Fruit fly (Drosophila melanogaster): ENCODE measurements around the gene Hmu.

Gene Hmu

dm6 chr3R:27244742-27245400 is 43.7 kb upstream of the Hmu start, which contains the start of gene CG18766 (continued):
- TF ChIP-seq CG32767 (GFP tag; IDR thresholded peaks at IDR 0.05) (peak; percentile 51), tx (GFP tag; optimal IDR thresholded peaks at IDR 0.05) (no peak), CG4617 (GFP tag; optimal IDR thresholded peaks at IDR 0.05; ENCODE audit: borderline replicate concordance) (peak; percentile 89), bigmax (GFP tag; optimal IDR thresholded peaks at IDR 0.05) (no peak), CG9817 (tag; optimal IDR thresholded peaks at IDR 0.05) (no peak), CG6689 (GFP tag; IDR thresholded peaks at IDR 0.05) (no peak), Myb (GFP tag; optimal IDR thresholded peaks at IDR 0.05) (peak; percentile 77), ERR (GFP tag; optimal IDR thresholded peaks at IDR 0.05) (peak; percentile 45), chm (GFP tag; IDR thresholded peaks at IDR 0.05) (no peak), ato (GFP tag; IDR thresholded peaks at IDR 0.05; ENCODE audit: partially characterized antibody) (peak; percentile 42; the same call in 1 of the 2 replicates), CG10209 (GFP tag; optimal IDR thresholded peaks at IDR 0.05) (no peak), H2.0 (GFP tag; IDR thresholded peaks at IDR 0.05) (no peak), CG8388 (GFP tag; optimal IDR thresholded peaks at IDR 0.05) (no peak), CG10959 (GFP tag; IDR thresholded peaks at IDR 0.05) (no peak), sisA (GFP tag; IDR thresholded peaks at IDR 0.05) (no peak), YL-1 (GFP tag; optimal IDR thresholded peaks at IDR 0.05) (peak; percentile 94), CG2889 (GFP tag; IDR thresholded peaks at IDR 0.05) (no peak), Eip74EF (GFP tag; optimal IDR thresholded peaks at IDR 0.05) (no peak), hbn (GFP tag; IDR thresholded peaks at IDR 0.05; ENCODE audit: partially characterized antibody) (no peak), CG17612 (GFP tag; IDR thresholded peaks at IDR 0.05) (no peak), CG3838 (GFP tag; optimal IDR thresholded peaks at IDR 0.05) (no peak), odd (GFP tag; optimal IDR thresholded peaks at IDR 0.05) (no peak), CG14710 (tag; optimal IDR thresholded peaks at IDR 0.05) (peak; percentile 12), sna (GFP tag; IDR thresholded peaks at IDR 0.05; ENCODE audit: partially characterized antibody) (no peak), CG6765 (GFP tag; optimal IDR thresholded peaks at IDR 0.05) (no peak), Antp (GFP tag; optimal IDR thresholded peaks at IDR 0.05) (peak; percentile 49), CG18619 (GFP tag; optimal IDR thresholded peaks at IDR 0.05) (no peak), CG10321 (GFP tag; IDR thresholded peaks at IDR 0.05) (peak; percentile 98), CG8290 (GFP tag; optimal IDR thresholded peaks at IDR 0.05) (peak; percentile 8), CG8290 (tag; optimal IDR thresholded peaks at IDR 0.05) (peak in 1 of 2 experiments; percentile 67), Gsc (GFP tag; IDR thresholded peaks at IDR 0.05) (no peak), toy (GFP tag; IDR thresholded peaks at IDR 0.05) (no peak), CG1792 (GFP tag; optimal IDR thresholded peaks at IDR 0.05) (peak; percentile 5), lbe (GFP tag; optimal IDR thresholded peaks at IDR 0.05) (no peak), HmgD (GFP tag; optimal IDR thresholded peaks at IDR 0.05) (peak; percentile 86), NK7.1 (GFP tag; optimal IDR thresholded peaks at IDR 0.05) (no peak), emc (GFP tag; optimal IDR thresholded peaks at IDR 0.05) (no peak), Doc2 (GFP tag; IDR thresholded peaks at IDR 0.05) (no peak), Tbp (GFP tag; optimal IDR thresholded peaks at IDR 0.05) (no peak), dmrt99B (tag; optimal IDR thresholded peaks at IDR 0.05) (no peak), CG15696 (tag; optimal IDR thresholded peaks at IDR 0.05) (peak; percentile 16), Hr39 (optimal IDR thresholded peaks at IDR 0.05) (no peak), knrl (GFP tag; IDR thresholded peaks at IDR 0.05; ENCODE audit: partially characterized antibody) (peak; percentile 24; the same call in 1 of the 3 replicates), fru (optimal IDR thresholded peaks at IDR 0.05) (no peak), CG7271 (tag; optimal IDR thresholded peaks at IDR 0.05) (no peak), mld (GFP tag; IDR thresholded peaks at IDR 0.05; ENCODE audit: partially characterized antibody) (no peak), lilli (GFP tag; optimal IDR thresholded peaks at IDR 0.05) (peak; percentile 39), kah (GFP tag; optimal IDR thresholded peaks at IDR 0.05) (peak; percentile 42), gfzf (GFP tag; optimal IDR thresholded peaks at IDR 0.05) (peak; percentile 30), fd64A (GFP tag; optimal IDR thresholded peaks at IDR 0.05) (no peak), CG17829 (tag; optimal IDR thresholded peaks at IDR 0.05) (no peak)

All from whole organism, embryonic.